Fruit fly (Drosophila melanogaster) whole organism, embryonic: ENCODE results near the gene RabX5.

Source experiments
- Antp ChIP-seq: fragments of 200-800 bp; sonication (Bioruptor generic); optimal IDR thresholded peaks from 3 replicates; lab custom pipeline; 2016; ENCODE audit warnings: missing biosample characterization, missing genetic modification characterization
- Asciz ChIP-seq: fragments of 200-800 bp; sonication (Bioruptor generic); optimal IDR thresholded peaks from 2 replicates; lab custom pipeline; 2017; ENCODE audit warnings: missing biosample characterization, mild to moderate bottlenecking, missing genetic modification characterization, missing genetic modification reagents
- C15 ChIP-seq: fragments of 200-800 bp; sonication (Bioruptor generic); IDR thresholded peaks from 3 replicates; pipeline ENCODE4 v1.3.6; 2022; ENCODE audit warnings: missing biosample characterization, missing genetic modification characterization
- CG10462 ChIP-seq: fragments of 200-800 bp; sonication (Bioruptor generic); optimal IDR thresholded peaks from 2 replicates; lab custom pipeline; 2016; ENCODE audit warnings: missing biosample characterization, missing genetic modification characterization
- CG11093 ChIP-seq: fragments of 200-800 bp; sonication (Bioruptor generic); IDR thresholded peaks from 3 replicates; pipeline ENCODE4 v1.3.6; 2022; ENCODE audit warnings: missing biosample characterization, missing genetic modification characterization
- CG11247 ChIP-seq: fragments of 200-800 bp; sonication (Bioruptor generic); IDR thresholded peaks from 2 replicates; pipeline ENCODE4 v1.3.6; 2022; ENCODE audit warnings: missing biosample characterization, missing genetic modification characterization
- CG11504 ChIP-seq: fragments of 200-800 bp; sonication (Bioruptor generic); optimal IDR thresholded peaks from 3 replicates; lab custom pipeline; 2019; ENCODE audit warnings: missing biosample characterization, mild to moderate bottlenecking, missing genetic modification characterization, moderate library complexity
- CG13287 ChIP-seq: fragments of 200-800 bp; sonication (Bioruptor generic); IDR thresholded peaks from 2 replicates; pipeline ENCODE4 v1.3.6; 2022; ENCODE audit warnings: missing biosample characterization, missing genetic modification characterization; ENCODE audit not compliant: partially characterized antibody
- CG13424 ChIP-seq: fragments of 200-800 bp; sonication (Bioruptor generic); optimal IDR thresholded peaks from 2 replicates; lab custom pipeline; 2019; ENCODE audit warnings: missing biosample characterization, mild to moderate bottlenecking, missing genetic modification characterization, moderate library complexity
- CG14710 ChIP-seq: fragments of 200-800 bp; sonication (Bioruptor generic); optimal IDR thresholded peaks from 3 replicates; lab custom pipeline; 2019; ENCODE audit warnings: missing biosample characterization, mild to moderate bottlenecking, missing genetic modification characterization, moderate library complexity
- CG15011 ChIP-seq: fragments of 200-800 bp; sonication (Bioruptor generic); optimal IDR thresholded peaks from 3 replicates; lab custom pipeline; 2018; ENCODE audit warnings: missing biosample characterization, mild to moderate bottlenecking, missing genetic modification characterization
- CG17612 ChIP-seq: fragments of 200-800 bp; sonication (Bioruptor generic); IDR thresholded peaks from 2 replicates; pipeline ENCODE4 v1.3.6; 2022; ENCODE audit warnings: missing biosample characterization, missing genetic modification characterization
- CG18011 ChIP-seq: fragments of 200-800 bp; sonication (Bioruptor generic); optimal IDR thresholded peaks from 2 replicates; lab custom pipeline; 2017; ENCODE audit warnings: missing biosample characterization, missing genetic modification characterization, mild to moderate bottlenecking, moderate library complexity, missing genotype
- CG18476 ChIP-seq: fragments of 200-800 bp; sonication (Bioruptor generic); optimal IDR thresholded peaks from 2 replicates; lab custom pipeline; 2016; ENCODE audit warnings: missing biosample characterization, mild to moderate bottlenecking, missing genetic modification characterization
- CG2120 ChIP-seq: fragments of 200-800 bp; sonication (Bioruptor generic); optimal IDR thresholded peaks from 3 replicates; lab custom pipeline; 2016; ENCODE audit warnings: missing biosample characterization, missing genetic modification characterization
- CG2129 ChIP-seq: fragments of 200-800 bp; sonication (Bioruptor generic); IDR thresholded peaks from 2 replicates; pipeline ENCODE4 v1.3.6; 2022; ENCODE audit warnings: missing biosample characterization, missing genetic modification characterization; ENCODE audit not compliant: partially characterized antibody
- CG31441 ChIP-seq: fragments of 200-800 bp; sonication (Bioruptor generic); IDR thresholded peaks from 2 replicates; pipeline ENCODE4 v1.3.6; 2022; ENCODE audit warnings: missing biosample characterization, missing genetic modification characterization
- CG3281 ChIP-seq: fragments of 200-800 bp; sonication (Bioruptor generic); optimal IDR thresholded peaks from 3 replicates; lab custom pipeline; 2017; ENCODE audit warnings: missing biosample characterization, mild to moderate bottlenecking, missing genetic modification characterization
- CG33557 ChIP-seq: fragments of 200-800 bp; sonication (Bioruptor generic); optimal IDR thresholded peaks from 2 replicates; lab custom pipeline; 2019; ENCODE audit warnings: missing biosample characterization, mild to moderate bottlenecking, missing genetic modification characterization, moderate library complexity
- CG4328 ChIP-seq: fragments of 200-800 bp; sonication (Bioruptor generic); optimal IDR thresholded peaks from 3 replicates; lab custom pipeline; 2017; ENCODE audit warnings: missing biosample characterization, missing genetic modification reagents, missing genetic modification characterization
- CG4730 ChIP-seq: fragments of 200-800 bp; sonication (Bioruptor generic); IDR thresholded peaks from 2 replicates; pipeline ENCODE4 v1.3.6; 2022; ENCODE audit warnings: missing biosample characterization, missing genetic modification characterization
- CG5180 ChIP-seq: fragments of 200-800 bp; sonication (Bioruptor generic); optimal IDR thresholded peaks from 3 replicates; lab custom pipeline; 2017; ENCODE audit warnings: missing biosample characterization, missing genetic modification characterization, mild to moderate bottlenecking, moderate library complexity, missing genetic modification reagents
- CG7357 ChIP-seq: fragments of 200-800 bp; sonication (Bioruptor generic); IDR thresholded peaks from 3 replicates; pipeline ENCODE4 v1.3.6; 2022; ENCODE audit warnings: missing biosample characterization, missing genetic modification characterization
- CG8924 ChIP-seq: fragments of 200-800 bp; optimal IDR thresholded peaks from 3 replicates; lab custom pipeline; 2019; ENCODE audit warnings: missing biosample characterization, mild to moderate bottlenecking, missing genetic modification characterization, moderate library complexity
- CHES-1-like ChIP-seq: fragments of 200-800 bp; sonication (Bioruptor generic); optimal IDR thresholded peaks from 2 replicates; lab custom pipeline; 2016; ENCODE audit warnings: missing biosample characterization, missing genetic modification characterization
- D19B ChIP-seq: fragments of 200-800 bp; sonication (Bioruptor generic); optimal IDR thresholded peaks from 2 replicates; lab custom pipeline; 2017; ENCODE audit warnings: missing biosample characterization, mild to moderate bottlenecking, missing genetic modification characterization
- E2f1 ChIP-seq: fragments of 200-800 bp; sonication (Bioruptor generic); IDR thresholded peaks from 2 replicates; pipeline ENCODE4 v1.3.6; 2022; ENCODE audit warnings: missing biosample characterization, missing genetic modification characterization
- E2f2 ChIP-seq: fragments of 200-800 bp; sonication (Bioruptor generic); IDR thresholded peaks from 2 replicates; pipeline ENCODE4 v1.3.6; 2022; ENCODE audit warnings: missing biosample characterization, missing genetic modification characterization
- ERR ChIP-seq: fragments of 200-800 bp; sonication (Bioruptor generic); optimal IDR thresholded peaks from 2 replicates; lab custom pipeline; 2016; ENCODE audit warnings: missing biosample characterization, missing genetic modification characterization
- Poxn ChIP-seq: fragments of 200-800 bp; sonication (Bioruptor generic); IDR thresholded peaks from 2 replicates; pipeline ENCODE4 v1.3.6; 2022; ENCODE audit warnings: missing biosample characterization, missing genetic modification characterization
- Taf1 ChIP-seq: fragments of 200-800 bp; sonication (Bioruptor generic); IDR thresholded peaks from 2 replicates; pipeline ENCODE4 v1.3.6; 2022; ENCODE audit warnings: missing biosample characterization, missing genetic modification characterization
- cas ChIP-seq: fragments of 200-800 bp; sonication (Bioruptor generic); IDR thresholded peaks from 2 replicates; pipeline ENCODE4 v1.3.6; 2022; ENCODE audit warnings: missing biosample characterization, missing genetic modification characterization
- danr ChIP-seq: fragments of 200-800 bp; sonication (Bioruptor generic); IDR thresholded peaks from 2 replicates; pipeline ENCODE4 v1.3.6; 2022; ENCODE audit warnings: missing biosample characterization, missing genetic modification characterization
- exex ChIP-seq: fragments of 200-800 bp; sonication (Bioruptor generic); optimal IDR thresholded peaks from 4 replicates; lab custom pipeline; 2018; ENCODE audit warnings: missing biosample characterization, mild to moderate bottlenecking, missing genetic modification characterization, moderate library complexity
- fru ChIP-seq: fragments of >200 bp; optimal IDR thresholded peaks from 2 replicates; lab custom pipeline; 2017
- gem ChIP-seq: fragments of 200-800 bp; sonication (Bioruptor generic); optimal IDR thresholded peaks from 2 replicates; lab custom pipeline; 2019; ENCODE audit warnings: missing biosample characterization, mild to moderate bottlenecking, missing genetic modification characterization, moderate library complexity
- gsb-n ChIP-seq: fragments of 200-800 bp; sonication (Bioruptor generic); optimal IDR thresholded peaks from 3 replicates; lab custom pipeline; 2018; ENCODE audit warnings: missing biosample characterization, mild to moderate bottlenecking, missing genetic modification characterization
- jumu ChIP-seq: fragments of 200-800 bp; sonication (Bioruptor generic); optimal IDR thresholded peaks from 3 replicates; lab custom pipeline; 2016; ENCODE audit warnings: missing biosample characterization, missing genetic modification characterization
- klu ChIP-seq: fragments of 200-800 bp; sonication (Bioruptor generic); IDR thresholded peaks from 2 replicates; pipeline ENCODE4 v1.3.6; 2022; ENCODE audit warnings: missing biosample characterization, missing genetic modification characterization
- mirr ChIP-seq: fragments of 200-800 bp; sonication (Bioruptor generic); optimal IDR thresholded peaks from 3 replicates; lab custom pipeline; 2018; ENCODE audit warnings: missing biosample characterization, mild to moderate bottlenecking, missing genetic modification characterization
- oc ChIP-seq: fragments of 200-800 bp; sonication (Bioruptor generic); optimal IDR thresholded peaks from 2 replicates; lab custom pipeline; 2018; ENCODE audit warnings: missing biosample characterization, mild to moderate bottlenecking, missing genetic modification characterization, moderate library complexity
- peb ChIP-seq: fragments of 200-800 bp; sonication (Bioruptor generic); IDR thresholded peaks from 2 replicates; pipeline ENCODE4 v1.3.6; 2022; ENCODE audit warnings: missing biosample characterization, missing genetic modification characterization
- psq ChIP-seq: fragments of 200-800 bp; sonication (Bioruptor generic); optimal IDR thresholded peaks from 2 replicates; lab custom pipeline; 2017; ENCODE audit warnings: missing biosample characterization, missing genetic modification characterization
- repo ChIP-seq: fragments of 200-800 bp; sonication (Bioruptor generic); optimal IDR thresholded peaks from 2 replicates; lab custom pipeline; 2016; ENCODE audit warnings: missing biosample characterization, missing genetic modification characterization
- run ChIP-seq: fragments of 200-800 bp; sonication (Bioruptor generic); optimal IDR thresholded peaks from 3 replicates; lab custom pipeline; 2018; ENCODE audit warnings: missing biosample characterization, mild to moderate bottlenecking, missing genetic modification characterization
- salm ChIP-seq: fragments of 200-800 bp; sonication (Bioruptor generic); optimal IDR thresholded peaks from 2 replicates; lab custom pipeline; 2018; ENCODE audit warnings: missing biosample characterization, mild to moderate bottlenecking, missing genetic modification characterization
- sens-2 ChIP-seq: fragments of 200-800 bp; sonication (Bioruptor generic); IDR thresholded peaks from 2 replicates; pipeline ENCODE4 v1.3.6; 2022; ENCODE audit warnings: missing biosample characterization, missing genetic modification characterization
- tll ChIP-seq, 2 experiments: fragments of 200-800 bp in 1 of 2; fragments of >200 bp in 1 of 2; sonication (Bioruptor generic) in 1 of 2; optimal IDR thresholded peaks; 2 replicates each; lab custom pipeline; 2017 to 2019; ENCODE audit warnings: missing biosample characterization in 2 of 2, missing genetic modification characterization in 2 of 2, mild to moderate bottlenecking in 1 of 2, moderate library complexity in 1 of 2
- unc-4 ChIP-seq: fragments of 200-800 bp; sonication (Bioruptor generic); IDR thresholded peaks from 2 replicates; pipeline ENCODE4 v1.3.6; 2022; ENCODE audit warnings: missing biosample characterization, missing genetic modification characterization; ENCODE audit not compliant: partially characterized antibody
- vfl ChIP-seq: fragments of 200-800 bp; sonication (Bioruptor generic); optimal IDR thresholded peaks from 2 replicates; lab custom pipeline; 2016; ENCODE audit warnings: missing biosample characterization, missing genetic modification characterization

RabX5 gene

DNA sequence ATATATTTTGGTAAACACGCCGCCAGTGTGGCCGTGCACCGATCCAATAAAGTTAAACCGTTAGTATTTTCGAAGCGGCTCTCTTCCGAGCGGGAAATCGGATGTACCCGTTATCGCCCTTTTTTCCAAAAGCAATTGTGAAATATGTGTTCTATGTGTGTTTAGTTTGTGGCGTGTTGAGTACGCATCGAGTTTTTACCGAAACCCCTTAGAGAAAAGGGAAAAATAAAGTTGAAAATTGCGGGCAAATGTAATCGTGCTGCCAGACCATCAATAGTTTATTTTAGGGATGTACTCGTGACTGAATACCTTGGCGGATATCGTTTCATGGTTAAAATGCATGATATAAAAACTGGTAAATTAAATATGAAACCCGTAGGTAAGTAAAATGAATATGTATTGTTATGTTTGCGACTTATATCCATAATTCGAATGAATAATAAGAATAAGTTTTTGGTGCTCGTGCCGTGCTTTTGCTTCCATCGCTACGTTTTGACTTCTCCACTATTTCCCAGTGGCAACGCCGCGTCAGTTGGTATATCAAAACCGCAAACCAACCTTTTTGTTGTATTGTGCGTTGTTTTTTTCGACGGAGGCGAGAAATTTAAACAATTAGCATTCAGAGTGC lies 30.6 kb downstream of the RabX5 start, which contains the start of the genes Mettl2 and Bgb:
Mettl2 (minus strand) TSS at position 51 of the 628 bp plus-strand sequence.
Bgb (plus strand) TSS at position 527 of the 628 bp plus-strand sequence.
- TF ChIP-seq Poxn (GFP tag; lab: Robert Waterston, UW) (no peak), E2f1 (GFP tag; lab: Robert Waterston, UW) (peak; percentile 71), run (tag; lab: Kevin White, UChicago) (peak; percentile 81), jumu (GFP tag; lab: Kevin White, UChicago) (peak; percentile 84), CG18476 (peak; percentile 62), CG14710 (tag; lab: Kevin White, UChicago) (peak; percentile 89), unc-4 (peak; percentile 72), psq (GFP tag; lab: Kevin White, UChicago) (peak; percentile 29), Asciz (no peak), cas (peak; percentile 75), CG11504 (tag; lab: Kevin White, UChicago) (no peak), gem (tag; lab: Kevin White, UChicago) (peak; percentile 87), mirr (GFP tag; lab: Kevin White, UChicago) (peak; percentile 27), salm (tag; lab: Kevin White, UChicago) (no peak), Taf1 (GFP tag; lab: Robert Waterston, UW) (peak; percentile 73), CG15011 (GFP tag; lab: Kevin White, UChicago) (no peak), CG11093 (GFP tag; lab: Robert Waterston, UW) (peak; percentile 49; the same call in 1 of the 3 replicates), exex (tag; lab: Kevin White, UChicago) (no peak), sens-2 (GFP tag; lab: Robert Waterston, UW) (no peak), peb (peak; percentile 38; the same call in 1 of the 2 replicates), CG18011 (GFP tag; lab: Kevin White, UChicago) (peak; percentile 36), CG4730 (GFP tag; lab: Robert Waterston, UW) (peak; percentile 77), CG11247 (peak; percentile 68), CG5180 (GFP tag; lab: Kevin White, UChicago) (no peak), repo (GFP tag; lab: Kevin White, UChicago) (peak; percentile 45), D19B (GFP tag; lab: Kevin White, UChicago) (peak; percentile 63), E2f2 (GFP tag; lab: Robert Waterston, UW) (peak; percentile 80), CG7357 (GFP tag; lab: Robert Waterston, UW) (peak; percentile 75), oc (tag; lab: Kevin White, UChicago) (no peak), CG33557 (GFP tag; lab: Kevin White, UChicago) (peak; percentile 61), fru (lab: Kevin White, UChicago) (no peak), Antp (GFP tag; lab: Kevin White, UChicago) (peak; percentile 87), CG2120 (GFP tag; lab: Kevin White, UChicago) (peak; percentile 88), CG4328 (GFP tag; lab: Kevin White, UChicago) (peak; percentile 59), vfl (GFP tag; lab: Kevin White, UChicago) (peak; percentile 47), CG31441 (peak; percentile 74), gsb-n (tag; lab: Kevin White, UChicago) (peak; percentile 49), CG10462 (GFP tag; lab: Kevin White, UChicago) (peak; percentile 6), CG13424 (tag; lab: Kevin White, UChicago) (peak; percentile 76), CG13287 (GFP tag; lab: Robert Waterston, UW) (peak; percentile 83), C15 (GFP tag; lab: Robert Waterston, UW) (peak; percentile 46; the same call in 1 of the 3 replicates), CHES-1-like (GFP tag; lab: Kevin White, UChicago) (peak; percentile 80), ERR (GFP tag; lab: Kevin White, UChicago) (peak; percentile 28), danr (GFP tag; lab: Robert Waterston, UW) (peak; percentile 80), CG17612 (GFP tag; lab: Robert Waterston, UW) (peak; percentile 69), CG8924 (tag; lab: Kevin White, UChicago) (peak; percentile 60), CG2129 (GFP tag; lab: Robert Waterston, UW) (peak; percentile 57), CG3281 (GFP tag; lab: Kevin White, UChicago) (peak; percentile 63), tll (GFP tag; optimal IDR thresholded peaks at IDR 0.05; lab: Kevin White, UChicago) (peak; percentile 93), klu (GFP tag; lab: Robert Waterston, UW) (peak; percentile 86)
